Fruit fly (Drosophila melanogaster) whole organism, embryonic: ENCODE results near the gene CG11608.
A peak's percentile ranks its signal among the peaks of the same experiment; 100 is the strongest.

Experiments
- Blimp-1 ChIP-seq: fragments of 200-800 bp; sonication (Bioruptor generic); optimal IDR thresholded peaks from 3 replicates; lab custom pipeline; 2018; ENCODE audit warnings: missing biosample characterization, missing genetic modification characterization, mild to moderate bottlenecking, moderate library complexity, missing genetic modification reagents
- CG10543 ChIP-seq: fragments of 200-800 bp; sonication (Bioruptor generic); optimal IDR thresholded peaks from 3 replicates; lab custom pipeline; 2017; ENCODE audit warnings: missing biosample characterization, mild to moderate bottlenecking, missing genetic modification characterization, moderate library complexity
- CG12769 ChIP-seq: fragments of 200-800 bp; sonication (Bioruptor generic); optimal IDR thresholded peaks from 2 replicates; lab custom pipeline; 2019; ENCODE audit warnings: missing biosample characterization, mild to moderate bottlenecking, missing genetic modification characterization, moderate library complexity
- CG13624 ChIP-seq: fragments of 200-800 bp; sonication (Bioruptor generic); optimal IDR thresholded peaks from 2 replicates; lab custom pipeline; 2016; ENCODE audit warnings: missing biosample characterization, missing genetic modification characterization
- CG15011 ChIP-seq: fragments of 200-800 bp; sonication (Bioruptor generic); optimal IDR thresholded peaks from 3 replicates; lab custom pipeline; 2018; ENCODE audit warnings: missing biosample characterization, mild to moderate bottlenecking, missing genetic modification characterization
- CG15269 ChIP-seq: fragments of 200-800 bp; sonication (Bioruptor generic); optimal IDR thresholded peaks from 2 replicates; lab custom pipeline; 2018; ENCODE audit warnings: missing biosample characterization, mild to moderate bottlenecking, missing genetic modification characterization, moderate library complexity
- CG18599 ChIP-seq: fragments of 200-800 bp; sonication (Bioruptor generic); optimal IDR thresholded peaks from 3 replicates; lab custom pipeline; 2017; ENCODE audit warnings: missing biosample characterization, missing genetic modification characterization, mild to moderate bottlenecking, moderate library complexity, missing genetic modification reagents
- CG3281 ChIP-seq: fragments of 200-800 bp; sonication (Bioruptor generic); optimal IDR thresholded peaks from 3 replicates; lab custom pipeline; 2017; ENCODE audit warnings: missing biosample characterization, mild to moderate bottlenecking, missing genetic modification characterization
- CG3847 ChIP-seq: fragments of 200-800 bp; sonication (Bioruptor generic); IDR thresholded peaks from 2 replicates; pipeline ENCODE4 v1.3.6; 2022; ENCODE audit warnings: missing biosample characterization, missing genetic modification characterization
- CG7556 ChIP-seq: fragments of 200-800 bp; sonication (Bioruptor generic); optimal IDR thresholded peaks from 2 replicates; lab custom pipeline; 2017; ENCODE audit warnings: missing biosample characterization, mild to moderate bottlenecking, missing genetic modification characterization
- CG7839 ChIP-seq: fragments of 200-800 bp; sonication (Bioruptor generic); optimal IDR thresholded peaks from 3 replicates; lab custom pipeline; 2018; ENCODE audit warnings: missing biosample characterization, mild to moderate bottlenecking, missing genetic modification characterization, moderate library complexity
- CG9215 ChIP-seq: fragments of 200-800 bp; sonication (Bioruptor generic); IDR thresholded peaks from 2 replicates; pipeline ENCODE4 v1.3.6; 2022; ENCODE audit warnings: missing biosample characterization, missing genetic modification characterization
- CG9727 ChIP-seq: fragments of 200-800 bp; sonication (Bioruptor generic); optimal IDR thresholded peaks from 3 replicates; lab custom pipeline; 2017; ENCODE audit warnings: missing biosample characterization, mild to moderate bottlenecking, missing genetic modification characterization
- CG9817 ChIP-seq: fragments of 200-800 bp; sonication (Bioruptor generic); optimal IDR thresholded peaks from 2 replicates; lab custom pipeline; 2018; ENCODE audit warnings: missing biosample characterization, mild to moderate bottlenecking, missing genetic modification characterization, moderate library complexity
- D19B ChIP-seq: fragments of 200-800 bp; sonication (Bioruptor generic); optimal IDR thresholded peaks from 2 replicates; lab custom pipeline; 2017; ENCODE audit warnings: missing biosample characterization, mild to moderate bottlenecking, missing genetic modification characterization
- Dbx ChIP-seq: fragments of 200-800 bp; sonication (Bioruptor generic); IDR thresholded peaks from 3 replicates; pipeline ENCODE4 v1.3.6; 2022; ENCODE audit warnings: missing biosample characterization, missing genetic modification characterization
- Dek ChIP-seq: fragments of 200-800 bp; sonication (Bioruptor generic); optimal IDR thresholded peaks from 3 replicates; lab custom pipeline; 2019; ENCODE audit warnings: missing biosample characterization, mild to moderate bottlenecking, missing genetic modification characterization, moderate library complexity
- Doc3 ChIP-seq: fragments of 200-800 bp; sonication (Bioruptor generic); IDR thresholded peaks from 3 replicates; pipeline ENCODE4 v1.3.6; 2022; ENCODE audit warnings: missing biosample characterization, missing genetic modification characterization; ENCODE audit not compliant: partially characterized antibody
- Ets97D ChIP-seq: fragments of 200-800 bp; sonication (Bioruptor generic); optimal IDR thresholded peaks from 3 replicates; lab custom pipeline; 2016; ENCODE audit warnings: missing biosample characterization, missing genetic modification characterization
- HHEX ChIP-seq: fragments of 200-800 bp; sonication (Bioruptor generic); optimal IDR thresholded peaks from 3 replicates; lab custom pipeline; 2017; ENCODE audit warnings: missing biosample characterization, mild to moderate bottlenecking, missing genetic modification characterization, missing genetic modification reagents
- Hand ChIP-seq: fragments of 200-800 bp; sonication (Bioruptor generic); optimal IDR thresholded peaks from 2 replicates; lab custom pipeline; 2017; ENCODE audit warnings: mild to moderate bottlenecking, missing biosample characterization, missing genetic modification reagents, missing genetic modification characterization
- PHDP ChIP-seq: fragments of 200-800 bp; sonication (Bioruptor generic); optimal IDR thresholded peaks from 3 replicates; lab custom pipeline; 2018; ENCODE audit warnings: missing biosample characterization, mild to moderate bottlenecking, missing genetic modification characterization, moderate library complexity
- Poxn ChIP-seq: fragments of 200-800 bp; sonication (Bioruptor generic); IDR thresholded peaks from 2 replicates; pipeline ENCODE4 v1.3.6; 2022; ENCODE audit warnings: missing biosample characterization, missing genetic modification characterization
- Ptx1 ChIP-seq: fragments of 200-800 bp; sonication (Bioruptor generic); IDR thresholded peaks from 2 replicates; pipeline ENCODE4 v1.3.6; 2022; ENCODE audit warnings: missing biosample characterization, missing genetic modification characterization
- Rfx ChIP-seq: fragments of 200-800 bp; sonication (Bioruptor generic); IDR thresholded peaks from 2 replicates; pipeline ENCODE4 v1.3.6; 2022; ENCODE audit warnings: missing biosample characterization, missing genetic modification characterization
- bcd ChIP-seq: fragments of 200-800 bp; sonication (Bioruptor generic); optimal IDR thresholded peaks from 2 replicates; lab custom pipeline; 2017; ENCODE audit warnings: missing biosample characterization, mild to moderate bottlenecking, missing genetic modification characterization
- bsh ChIP-seq, 2 experiments: fragments of 200-800 bp; sonication (Bioruptor generic); optimal IDR thresholded peaks; 2 replicates each; lab custom pipeline; 2017 to 2018; ENCODE audit warnings: mild to moderate bottlenecking in 2 of 2, missing biosample characterization in 2 of 2, missing genetic modification characterization in 2 of 2, moderate library complexity in 1 of 2
- ems ChIP-seq: fragments of 200-800 bp; sonication (Bioruptor generic); optimal IDR thresholded peaks from 3 replicates; lab custom pipeline; 2016; ENCODE audit warnings: missing biosample characterization, missing genetic modification characterization
- esg ChIP-seq: fragments of 200-800 bp; sonication (Bioruptor generic); conservative IDR thresholded peaks from 2 replicates; pipeline ENCODE4 v1.3.6; 2022; ENCODE audit warnings: missing biosample characterization, missing genetic modification characterization
- fu2 ChIP-seq: fragments of 200-800 bp; sonication (Bioruptor generic); optimal IDR thresholded peaks from 2 replicates; lab custom pipeline; 2016; ENCODE audit warnings: missing biosample characterization, missing genetic modification characterization
- gro ChIP-seq: fragments of 200-800 bp; sonication (Bioruptor generic); optimal IDR thresholded peaks from 2 replicates; lab custom pipeline; 2016; ENCODE audit warnings: missing biosample characterization, missing genetic modification characterization
- gsb ChIP-seq: fragments of 200-800 bp; sonication (Bioruptor generic); IDR thresholded peaks from 2 replicates; pipeline ENCODE4 v1.3.6; 2022; ENCODE audit warnings: missing biosample characterization, missing genetic modification characterization
- jing ChIP-seq: fragments of 200-800 bp; sonication (Bioruptor generic); optimal IDR thresholded peaks from 2 replicates; lab custom pipeline; 2018; ENCODE audit warnings: missing biosample characterization, mild to moderate bottlenecking, missing genetic modification characterization
- lab ChIP-seq: fragments of 200-800 bp; sonication (Bioruptor generic); optimal IDR thresholded peaks from 3 replicates; lab custom pipeline; 2017; ENCODE audit warnings: missing biosample characterization, missing genetic modification characterization, mild to moderate bottlenecking, moderate library complexity, missing genetic modification reagents
- nerfin-2 ChIP-seq: fragments of 200-800 bp; sonication (Bioruptor generic); IDR thresholded peaks from 2 replicates; pipeline ENCODE4 v1.3.6; 2022; ENCODE audit warnings: missing biosample characterization, missing genetic modification characterization; ENCODE audit not compliant: partially characterized antibody
- nom ChIP-seq: fragments of 200-800 bp; sonication (Bioruptor generic); optimal IDR thresholded peaks from 2 replicates; lab custom pipeline; 2017; ENCODE audit warnings: missing biosample characterization, missing genetic modification characterization, mild to moderate bottlenecking, moderate library complexity, missing genetic modification reagents
- oc ChIP-seq: fragments of 200-800 bp; sonication (Bioruptor generic); optimal IDR thresholded peaks from 2 replicates; lab custom pipeline; 2018; ENCODE audit warnings: missing biosample characterization, mild to moderate bottlenecking, missing genetic modification characterization, moderate library complexity
- otp ChIP-seq: fragments of 200-800 bp; sonication (Bioruptor generic); IDR thresholded peaks from 3 replicates; pipeline ENCODE4, ENCODE4 v1.3.6; 2022; ENCODE audit warnings: missing biosample characterization, missing genetic modification characterization
- pnt ChIP-seq: fragments of 200-800 bp; sonication (Bioruptor generic); optimal IDR thresholded peaks from 3 replicates; lab custom pipeline; 2016; ENCODE audit warnings: missing biosample characterization, missing genetic modification characterization
- prd ChIP-seq, 3 experiments: fragments of >200 bp in 2 of 3; fragments of 200-800 bp in 1 of 3; sonication (Bioruptor generic) in 1 of 3; optimal IDR thresholded peaks in 2 of 3; IDR thresholded peaks in 1 of 3; 2 replicates in 2 of 3; 3 replicates in 1 of 3; pipeline versions ENCODE4 v1.3.6 to Lab custom; 2017 to 2022; ENCODE audit warnings: missing biosample characterization in 1 of 3, missing genetic modification characterization in 1 of 3
- row ChIP-seq: fragments of 200-800 bp; sonication (Bioruptor generic); IDR thresholded peaks from 3 replicates; pipeline ENCODE4 v1.3.6; 2022; ENCODE audit warnings: missing biosample characterization, missing genetic modification characterization
- sd ChIP-seq: fragments of 200-800 bp; sonication (Bioruptor generic); optimal IDR thresholded peaks from 3 replicates; lab custom pipeline; 2018; ENCODE audit warnings: missing biosample characterization, mild to moderate bottlenecking, missing genetic modification characterization, moderate library complexity
- sens ChIP-seq: fragments of 200-800 bp; sonication (Bioruptor generic); peaks from one replicate; lab custom pipeline; 2016; ENCODE audit warnings: missing biosample characterization, missing genetic modification characterization
- sim ChIP-seq: fragments of 200-800 bp; sonication (Bioruptor generic); IDR thresholded peaks from 2 replicates; pipeline ENCODE4 v1.3.6; 2022; ENCODE audit warnings: missing biosample characterization, missing genetic modification characterization
- stwl ChIP-seq: fragments of 200-800 bp; sonication (Bioruptor generic); optimal IDR thresholded peaks from 3 replicates; lab custom pipeline; 2018; ENCODE audit warnings: missing biosample characterization, mild to moderate bottlenecking, missing genetic modification characterization, moderate library complexity
- tx ChIP-seq: fragments of 200-800 bp; sonication (Bioruptor generic); optimal IDR thresholded peaks from 2 replicates; lab custom pipeline; 2016; ENCODE audit warnings: missing biosample characterization, missing genetic modification characterization
- zen2 ChIP-seq: fragments of 200-800 bp; sonication (Bioruptor generic); IDR thresholded peaks from 3 replicates; pipeline ENCODE4 v1.3.6; 2022; ENCODE audit warnings: missing biosample characterization, missing genetic modification characterization; ENCODE audit not compliant: partially characterized antibody

The CG11608 gene

DNA sequence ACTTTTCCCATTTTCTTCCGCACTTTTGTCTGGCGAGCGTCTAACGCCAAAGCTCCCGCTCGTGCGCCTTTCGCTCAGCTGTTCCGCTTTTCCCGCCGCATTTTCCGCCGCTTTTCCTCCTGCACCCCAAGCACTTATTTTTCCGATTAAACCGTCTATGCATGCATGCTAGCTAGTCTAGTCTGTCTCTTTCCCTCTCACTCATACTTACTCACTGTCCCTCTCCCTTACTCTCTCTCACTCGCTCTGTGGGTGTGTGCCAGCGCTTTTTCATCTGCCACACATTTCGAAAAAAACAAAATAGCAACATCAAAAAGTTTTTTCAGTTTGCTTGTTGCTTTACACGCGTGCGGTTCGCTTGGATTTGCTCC, 16.0 kb downstream of the CG11608 start, which contains the start of gene CG6225 (continued):
- TF ChIP-seq Doc3 (GFP tag; lab: Robert Waterston, UW) (no peak), bcd (no peak), CG12769 (tag; lab: Kevin White, UChicago) (peak; percentile 20), zen2 (GFP tag; lab: Robert Waterston, UW) (0 out of 3 replicates have a peak, but pooled peaks have one; percentile 17), stwl (tag; lab: Kevin White, UChicago) (no peak), otp (GFP tag; lab: Robert Waterston, UW) (0 out of 3 replicates have a peak, but pooled peaks have one; percentile 2), prd (optimal IDR thresholded peaks at IDR 0.05; lab: Kevin White, UChicago) (no peak), prd (GFP tag; IDR thresholded peaks at IDR 0.05; lab: Robert Waterston, UW) (no peak), nerfin-2 (no peak), fu2 (no peak)
- TF ChIP-seq, all 482 proteins: peak for 15

DNA sequence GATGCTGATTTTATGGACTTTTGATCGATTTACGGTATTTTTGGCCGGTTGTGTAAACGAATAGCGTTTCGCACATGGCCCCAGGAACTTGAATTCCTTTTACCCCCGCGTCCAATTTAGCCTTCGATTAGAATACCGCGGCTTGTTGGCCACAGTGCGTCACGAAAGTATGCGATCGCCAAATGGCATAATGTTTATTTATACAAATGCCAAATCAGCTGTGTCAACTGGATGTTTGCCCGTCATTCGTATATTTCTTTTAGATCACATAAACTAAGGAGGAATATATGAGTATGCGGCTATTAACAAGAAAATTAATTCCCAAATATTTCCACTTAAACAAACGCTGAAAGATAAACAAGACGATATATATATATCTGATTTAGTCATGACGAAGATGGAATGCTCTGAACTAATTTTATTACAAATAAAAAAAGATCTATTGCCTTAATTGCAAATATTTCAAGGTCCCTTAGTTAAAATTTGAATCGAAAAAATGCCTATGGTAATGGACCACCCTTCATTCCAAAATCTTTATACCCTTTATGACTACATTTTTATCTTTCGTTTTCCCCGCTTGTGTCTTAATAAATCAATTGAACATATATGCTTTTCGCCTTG, 18.8 kb downstream of the CG11608 start:
- TF ChIP-seq D19B (GFP tag; lab: Kevin White, UChicago) (peak; percentile 18), CG18599 (GFP tag; lab: Kevin White, UChicago) (peak; percentile 69), CG3847 (GFP tag; lab: Robert Waterston, UW) (peak; percentile 40; the same call in 1 of the 2 replicates), Ptx1 (no peak), CG15011 (GFP tag; lab: Kevin White, UChicago) (peak; percentile 7), CG3281 (GFP tag; lab: Kevin White, UChicago) (peak; percentile 71), CG10543 (GFP tag; lab: Kevin White, UChicago) (peak; percentile 14), CG7839 (tag; lab: Kevin White, UChicago) (peak; percentile 39), PHDP (peak; percentile 16), tx (no peak), Ets97D (GFP tag; lab: Kevin White, UChicago) (no peak), ems (no peak), bsh (GFP tag; optimal IDR thresholded peaks at IDR 0.05; lab: Kevin White, UChicago) (no peak), Blimp-1 (GFP tag; lab: Kevin White, UChicago) (no peak), nom (no peak), gsb (no peak), Rfx (GFP tag; lab: Robert Waterston, UW) (peak; percentile 53), HHEX (GFP tag; lab: Kevin White, UChicago) (peak; percentile 37), jing (GFP tag; lab: Kevin White, UChicago) (no peak), lab (GFP tag; lab: Kevin White, UChicago) (peak; percentile 70), CG7556 (GFP tag; lab: Kevin White, UChicago) (no peak), CG15269 (tag; lab: Kevin White, UChicago) (peak; percentile 27), sim (GFP tag; lab: Robert Waterston, UW) (no peak), row (GFP tag; lab: Robert Waterston, UW) (peak; percentile 54; the same call in 2 of the 3 replicates), oc (tag; lab: Kevin White, UChicago) (no peak), CG9817 (peak; percentile 24), sd (tag; lab: Kevin White, UChicago) (peak; percentile 76), Poxn (GFP tag; lab: Robert Waterston, UW) (no peak), Dek (tag; lab: Kevin White, UChicago) (peak; percentile 10), esg (GFP tag; lab: Robert Waterston, UW) (no peak), Hand (GFP tag; lab: Kevin White, UChicago) (peak; percentile 38), CG9727 (GFP tag; lab: Kevin White, UChicago) (no peak), gro (GFP tag; lab: Kevin White, UChicago) (peak; percentile 0), pnt (GFP tag; lab: Kevin White, UChicago) (no peak), CG13624 (GFP tag; lab: Kevin White, UChicago) (peak; percentile 14), Dbx (GFP tag; lab: Robert Waterston, UW) (0 out of 3 replicates have a peak, but pooled peaks have one; percentile 24), sens (GFP tag; lab: Kevin White, UChicago) (peak; percentile 76), CG9215 (no peak)
